Fruit fly (Drosophila melanogaster) whole organism, embryonic: ENCODE results near the gene Obp99d.

Experiments used
- ATbp ChIP-seq: fragments of 200-800 bp; sonication (Bioruptor generic); optimal IDR thresholded peaks from 2 replicates; lab custom pipeline; 2017; ENCODE audit warnings: missing biosample characterization, mild to moderate bottlenecking, missing genetic modification characterization, missing genetic modification reagents
- CG1024 ChIP-seq: fragments of 200-800 bp; sonication (Bioruptor generic); IDR thresholded peaks from 2 replicates; pipeline ENCODE4 v1.3.6; 2022; ENCODE audit warnings: missing biosample characterization, missing genetic modification characterization
- CG11723 ChIP-seq: fragments of 200-800 bp; sonication (Bioruptor generic); optimal IDR thresholded peaks from 2 replicates; lab custom pipeline; 2017; ENCODE audit warnings: missing biosample characterization, mild to moderate bottlenecking, missing genetic modification characterization
- CG12391 ChIP-seq: fragments of 200-800 bp; sonication (Bioruptor generic); optimal IDR thresholded peaks from 3 replicates; lab custom pipeline; 2018; ENCODE audit warnings: missing biosample characterization, mild to moderate bottlenecking, missing genetic modification characterization, moderate library complexity
- CG14667 ChIP-seq: fragments of 200-800 bp; sonication (Bioruptor generic); IDR thresholded peaks from 2 replicates; pipeline ENCODE4 v1.3.6; 2022; ENCODE audit warnings: missing biosample characterization, missing genetic modification characterization
- CG1832 ChIP-seq: fragments of 200-800 bp; sonication (Bioruptor generic); optimal IDR thresholded peaks from 2 replicates; lab custom pipeline; 2017; ENCODE audit warnings: missing biosample characterization, mild to moderate bottlenecking, missing genetic modification characterization, inconsistent platforms
- CG2129 ChIP-seq: fragments of 200-800 bp; sonication (Bioruptor generic); IDR thresholded peaks from 2 replicates; pipeline ENCODE4 v1.3.6; 2022; ENCODE audit warnings: missing biosample characterization, missing genetic modification characterization; ENCODE audit not compliant: partially characterized antibody
- CG2678 ChIP-seq: fragments of 200-800 bp; sonication (Bioruptor generic); optimal IDR thresholded peaks from 3 replicates; lab custom pipeline; 2019; ENCODE audit warnings: missing biosample characterization, mild to moderate bottlenecking, missing genetic modification characterization, moderate library complexity
- CG2889 ChIP-seq: fragments of 200-800 bp; sonication (Bioruptor generic); IDR thresholded peaks from 3 replicates; pipeline ENCODE4 v1.3.6; 2022; ENCODE audit warnings: missing biosample characterization, missing genetic modification characterization
- CG30403 ChIP-seq: fragments of 200-800 bp; sonication (Bioruptor generic); optimal IDR thresholded peaks from 3 replicates; lab custom pipeline; 2016; ENCODE audit warnings: missing biosample characterization, missing genetic modification characterization
- CG3847 ChIP-seq: fragments of 200-800 bp; sonication (Bioruptor generic); IDR thresholded peaks from 2 replicates; pipeline ENCODE4 v1.3.6; 2022; ENCODE audit warnings: missing biosample characterization, missing genetic modification characterization
- CG4360 ChIP-seq: fragments of 200-800 bp; sonication (Bioruptor generic); IDR thresholded peaks from 2 replicates; pipeline ENCODE4 v1.3.6; 2022; ENCODE audit warnings: missing biosample characterization, missing genetic modification characterization
- CG5953 ChIP-seq: fragments of 200-800 bp; sonication (Bioruptor generic); IDR thresholded peaks from 2 replicates; pipeline ENCODE4 v1.3.6; 2022; ENCODE audit warnings: missing biosample characterization, missing genetic modification characterization
- CG6654 ChIP-seq: fragments of 200-800 bp; sonication (Bioruptor generic); optimal IDR thresholded peaks from 2 replicates; lab custom pipeline; 2017; ENCODE audit warnings: missing biosample characterization, mild to moderate bottlenecking, missing genetic modification characterization
- CG6813 ChIP-seq: fragments of 200-800 bp; sonication (Bioruptor generic); optimal IDR thresholded peaks from 2 replicates; lab custom pipeline; 2017; ENCODE audit warnings: missing biosample characterization, missing genetic modification characterization, mild to moderate bottlenecking, moderate library complexity, missing genetic modification reagents
- CG9817 ChIP-seq: fragments of 200-800 bp; sonication (Bioruptor generic); optimal IDR thresholded peaks from 2 replicates; lab custom pipeline; 2018; ENCODE audit warnings: missing biosample characterization, mild to moderate bottlenecking, missing genetic modification characterization, moderate library complexity
- H15 ChIP-seq: fragments of 200-800 bp; sonication (Bioruptor generic); IDR thresholded peaks from 3 replicates; pipeline ENCODE4 v1.3.6; 2022; ENCODE audit warnings: missing biosample characterization, missing genetic modification characterization
- H2.0 ChIP-seq: fragments of 200-800 bp; sonication (Bioruptor generic); IDR thresholded peaks from 2 replicates; pipeline ENCODE4 v1.3.6; 2022; ENCODE audit warnings: missing biosample characterization, missing genetic modification characterization
- HLH4C ChIP-seq: fragments of 200-800 bp; sonication (Bioruptor generic); IDR thresholded peaks from 3 replicates; pipeline ENCODE4 v1.3.6; 2022; ENCODE audit warnings: missing biosample characterization, missing genetic modification characterization; ENCODE audit not compliant: partially characterized antibody
- Hmr ChIP-seq: fragments of 200-800 bp; sonication (Bioruptor generic); optimal IDR thresholded peaks from 3 replicates; lab custom pipeline; 2017; ENCODE audit warnings: mild to moderate bottlenecking, missing biosample characterization, missing genetic modification reagents, missing genetic modification characterization
- Nf-YB ChIP-seq: fragments of 200-800 bp; sonication (Bioruptor generic); optimal IDR thresholded peaks from 3 replicates; lab custom pipeline; 2019; ENCODE audit warnings: missing biosample characterization, mild to moderate bottlenecking, missing genetic modification characterization, moderate library complexity
- NfI ChIP-seq: fragments of 200-800 bp; sonication (Bioruptor generic); optimal IDR thresholded peaks from 3 replicates; lab custom pipeline; 2018; ENCODE audit warnings: missing biosample characterization, mild to moderate bottlenecking, missing genetic modification characterization, moderate library complexity
- Oli ChIP-seq: fragments of 200-800 bp; sonication (Bioruptor generic); optimal IDR thresholded peaks from 2 replicates; lab custom pipeline; 2018; ENCODE audit warnings: missing biosample characterization, mild to moderate bottlenecking, missing genetic modification characterization, moderate library complexity
- Six4 ChIP-seq: fragments of 200-800 bp; sonication (Bioruptor generic); optimal IDR thresholded peaks from 2 replicates; lab custom pipeline; 2016; ENCODE audit warnings: missing biosample characterization, missing genetic modification characterization
- Sox102F ChIP-seq: fragments of 200-800 bp; sonication (Bioruptor generic); optimal IDR thresholded peaks from 2 replicates; lab custom pipeline; 2018; ENCODE audit warnings: missing biosample characterization, mild to moderate bottlenecking, missing genetic modification characterization, moderate library complexity
- ara ChIP-seq: fragments of 200-800 bp; sonication (Bioruptor generic); IDR thresholded peaks from 2 replicates; pipeline ENCODE4 v1.3.6; 2022; ENCODE audit warnings: missing biosample characterization, missing genetic modification characterization
- ase ChIP-seq: fragments of 200-800 bp; sonication (Bioruptor generic); IDR thresholded peaks from 3 replicates; pipeline ENCODE4 v1.3.6; 2022; ENCODE audit warnings: missing biosample characterization, missing genetic modification characterization
- bowl ChIP-seq: fragments of 200-800 bp; sonication (Bioruptor generic); IDR thresholded peaks from 2 replicates; pipeline ENCODE4 v1.3.6; 2022; ENCODE audit warnings: missing biosample characterization, missing genetic modification characterization
- btn ChIP-seq: fragments of 200-800 bp; sonication (Bioruptor generic); optimal IDR thresholded peaks from 2 replicates; lab custom pipeline; 2016; ENCODE audit warnings: missing biosample characterization, missing genetic modification characterization
- chinmo ChIP-seq: fragments of 200-800 bp; sonication (Bioruptor generic); IDR thresholded peaks from 4 replicates; pipeline ENCODE4 v1.3.6; 2022; ENCODE audit warnings: missing biosample characterization, missing genetic modification characterization; ENCODE audit not compliant: partially characterized antibody
- dm ChIP-seq: fragments of 200-800 bp; sonication (Bioruptor generic); optimal IDR thresholded peaks from 3 replicates; lab custom pipeline; 2016; ENCODE audit warnings: missing biosample characterization, missing genetic modification characterization
- dmrt99B ChIP-seq: fragments of 200-800 bp; sonication (Bioruptor generic); optimal IDR thresholded peaks from 2 replicates; lab custom pipeline; 2018; ENCODE audit warnings: missing biosample characterization, mild to moderate bottlenecking, missing genetic modification characterization, moderate library complexity
- en ChIP-seq: fragments of 200-800 bp; sonication (Bioruptor generic); optimal IDR thresholded peaks from 2 replicates; lab custom pipeline; 2016; ENCODE audit warnings: missing biosample characterization, missing genetic modification characterization
- esg ChIP-seq: fragments of 200-800 bp; sonication (Bioruptor generic); conservative IDR thresholded peaks from 2 replicates; pipeline ENCODE4 v1.3.6; 2022; ENCODE audit warnings: missing biosample characterization, missing genetic modification characterization
- ind ChIP-seq: fragments of 200-800 bp; sonication (Bioruptor generic); optimal IDR thresholded peaks from 3 replicates; lab custom pipeline; 2016; ENCODE audit warnings: missing biosample characterization, missing genetic modification characterization
- insv ChIP-seq, 2 experiments: fragments of 200-800 bp; sonication (Bioruptor generic); optimal IDR thresholded peaks; 3 replicates each; lab custom pipeline; 2016 to 2018; ENCODE audit warnings: missing biosample characterization in 2 of 2, missing genetic modification characterization in 2 of 2
- lab ChIP-seq: fragments of 200-800 bp; sonication (Bioruptor generic); optimal IDR thresholded peaks from 3 replicates; lab custom pipeline; 2017; ENCODE audit warnings: missing biosample characterization, missing genetic modification characterization, mild to moderate bottlenecking, moderate library complexity, missing genetic modification reagents
- mld ChIP-seq: fragments of 200-800 bp; sonication (Bioruptor generic); IDR thresholded peaks from 3 replicates; pipeline ENCODE4 v1.3.6; 2022; ENCODE audit warnings: missing biosample characterization, missing genetic modification characterization; ENCODE audit not compliant: partially characterized antibody
- onecut ChIP-seq: fragments of 200-800 bp; sonication (Bioruptor generic); IDR thresholded peaks from 2 replicates; pipeline ENCODE4 v1.3.6; 2022; ENCODE audit warnings: missing biosample characterization, missing genetic modification characterization
- prd ChIP-seq, 3 experiments: fragments of >200 bp in 2 of 3; fragments of 200-800 bp in 1 of 3; sonication (Bioruptor generic) in 1 of 3; optimal IDR thresholded peaks in 2 of 3; IDR thresholded peaks in 1 of 3; 2 replicates in 2 of 3; 3 replicates in 1 of 3; pipeline versions ENCODE4 v1.3.6 to Lab custom; 2017 to 2022; ENCODE audit warnings: missing biosample characterization in 1 of 3, missing genetic modification characterization in 1 of 3
- ranshi ChIP-seq: fragments of 200-800 bp; sonication (Bioruptor generic); IDR thresholded peaks from 2 replicates; pipeline ENCODE4 v1.3.6; 2022; ENCODE audit warnings: missing biosample characterization, missing genetic modification characterization
- row ChIP-seq: fragments of 200-800 bp; sonication (Bioruptor generic); IDR thresholded peaks from 3 replicates; pipeline ENCODE4 v1.3.6; 2022; ENCODE audit warnings: missing biosample characterization, missing genetic modification characterization
- schlank ChIP-seq: fragments of 200-800 bp; sonication (Bioruptor generic); optimal IDR thresholded peaks from 2 replicates; lab custom pipeline; 2018; ENCODE audit warnings: missing biosample characterization, mild to moderate bottlenecking, missing genetic modification characterization
- sens ChIP-seq: fragments of 200-800 bp; sonication (Bioruptor generic); peaks from one replicate; lab custom pipeline; 2016; ENCODE audit warnings: missing biosample characterization, missing genetic modification characterization
- sisA ChIP-seq: fragments of 200-800 bp; sonication (Bioruptor generic); IDR thresholded peaks from 2 replicates; pipeline ENCODE4 v1.3.6; 2022; ENCODE audit warnings: missing biosample characterization, missing genetic modification characterization
- slou ChIP-seq: fragments of 200-800 bp; sonication (Bioruptor generic); optimal IDR thresholded peaks from 3 replicates; lab custom pipeline; 2016; ENCODE audit warnings: missing biosample characterization, missing genetic modification characterization
- stc ChIP-seq: fragments of 200-800 bp; sonication (Bioruptor generic); IDR thresholded peaks from 2 replicates; pipeline ENCODE4 v1.3.6; 2022; ENCODE audit warnings: missing biosample characterization, missing genetic modification characterization
- unpg ChIP-seq: fragments of 200-800 bp; sonication (Bioruptor generic); optimal IDR thresholded peaks from 3 replicates; lab custom pipeline; 2018; ENCODE audit warnings: missing biosample characterization, mild to moderate bottlenecking, missing genetic modification characterization, moderate library complexity
- vvl ChIP-seq: fragments of 200-800 bp; sonication (Bioruptor generic); IDR thresholded peaks from 2 replicates; pipeline ENCODE4 v1.3.6; 2022; ENCODE audit warnings: missing biosample characterization, missing genetic modification characterization
- z ChIP-seq: fragments of 200-800 bp; sonication (Bioruptor generic); IDR thresholded peaks from 3 replicates; pipeline ENCODE4 v1.3.6; 2022; ENCODE audit warnings: missing biosample characterization, missing genetic modification characterization

Obp99d gene

DNA sequence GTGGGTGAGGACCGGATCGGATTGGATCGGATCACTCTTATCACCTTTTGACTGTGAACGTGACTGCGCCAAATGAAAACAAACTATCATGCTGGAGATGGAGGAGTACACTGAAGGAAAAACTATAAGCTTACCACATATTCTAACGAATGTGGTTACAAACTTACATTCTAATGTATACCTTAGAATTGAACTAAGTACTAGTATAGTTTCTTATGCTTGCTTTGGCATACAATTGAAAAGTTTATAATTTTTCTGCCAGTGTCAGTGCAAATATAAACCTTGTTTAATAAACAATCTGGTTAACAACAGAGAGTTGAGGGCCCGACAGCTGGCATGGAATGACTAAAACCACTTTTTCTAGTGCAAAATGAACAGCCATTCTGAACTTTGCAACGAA, 3.2 kb downstream of the Obp99d start (continued):
- TF ChIP-seq unpg (GFP tag; lab: Kevin White, UChicago) (peak; percentile 64), lab (peak; percentile 7), CG6813 (GFP tag; lab: Kevin White, UChicago) (no peak), z (GFP tag; lab: Robert Waterston, UW) (no peak), CG5953 (GFP tag; lab: Robert Waterston, UW) (no peak), ara (GFP tag; lab: Robert Waterston, UW) (peak; percentile 23; the same call in 1 of the 2 replicates), H2.0 (GFP tag; lab: Robert Waterston, UW) (peak; percentile 42; the same call in 1 of the 2 replicates), ATbp (GFP tag; lab: Kevin White, UChicago) (peak; percentile 63), ranshi (peak; percentile 26; the same call in 1 of the 2 replicates), CG2129 (GFP tag; lab: Robert Waterston, UW) (no peak), CG9817 (peak; percentile 4), CG12391 (tag; lab: Kevin White, UChicago) (peak; percentile 39), CG30403 (GFP tag; lab: Kevin White, UChicago) (peak; percentile 49), ind (GFP tag; lab: Kevin White, UChicago) (peak; percentile 36), prd (optimal IDR thresholded peaks at IDR 0.05; lab: Kevin White, UChicago) (no peak), prd (GFP tag; IDR thresholded peaks at IDR 0.05; lab: Robert Waterston, UW) (peak; percentile 31; the same call in 1 of the 3 replicates), CG14667 (0 out of 2 replicates have a peak, but pooled peaks have one; percentile 39), CG3847 (no peak), Six4 (GFP tag; lab: Kevin White, UChicago) (peak; percentile 5), bowl (GFP tag; lab: Robert Waterston, UW) (no peak), NfI (no peak), row (GFP tag; lab: Robert Waterston, UW) (peak; percentile 47), mld (no peak), en (no peak), slou (GFP tag; lab: Kevin White, UChicago) (no peak), Sox102F (peak; percentile 73), CG1024 (GFP tag; lab: Robert Waterston, UW) (peak; percentile 41; the same call in 1 of the 2 replicates), Oli (tag; lab: Kevin White, UChicago) (peak; percentile 28), vvl (GFP tag; lab: Robert Waterston, UW) (peak; percentile 51), btn (GFP tag; lab: Kevin White, UChicago) (no peak), CG2889 (GFP tag; lab: Robert Waterston, UW) (no peak), schlank (tag; lab: Kevin White, UChicago) (no peak), stc (GFP tag; lab: Robert Waterston, UW) (peak; percentile 41; the same call in 1 of the 2 replicates), dm (no peak), Nf-YB (no peak), HLH4C (GFP tag; lab: Robert Waterston, UW) (no peak), sens (GFP tag; lab: Kevin White, UChicago) (peak; percentile 69), esg (peak; percentile 43), sisA (peak; percentile 59), CG4360 (GFP tag; lab: Robert Waterston, UW) (no peak), chinmo (GFP tag; lab: Robert Waterston, UW) (no peak), CG2678 (tag; lab: Kevin White, UChicago) (peak; percentile 13), CG1832 (no peak), ase (GFP tag; lab: Robert Waterston, UW) (peak; percentile 34; the same call in 1 of the 3 replicates), CG11723 (GFP tag; lab: Kevin White, UChicago) (no peak), H15 (GFP tag; lab: Robert Waterston, UW) (0 out of 3 replicates have a peak, but pooled peaks have one; percentile 16), dmrt99B (tag; lab: Kevin White, UChicago) (peak; percentile 74), onecut (GFP tag; lab: Robert Waterston, UW) (peak; percentile 9; the same call in 1 of the 2 replicates), CG6654 (GFP tag; lab: Kevin White, UChicago) (no peak), insv (GFP tag; optimal IDR thresholded peaks at IDR 0.05; lab: Kevin White, UChicago) (no peak), Hmr (GFP tag; lab: Kevin White, UChicago) (no peak)
